Fruit fly (Drosophila melanogaster): ENCODE measurements around the gene Tim9a.

- TF ChIP-seq psq (optimal IDR thresholded peaks at IDR 0.05) (no peak), usp (GFP tag; optimal IDR thresholded peaks at IDR 0.05) (no peak), Dll (optimal IDR thresholded peaks at IDR 0.05) (no peak), CG8478 (optimal IDR thresholded peaks at IDR 0.05) (no peak), pan (optimal IDR thresholded peaks at IDR 0.05) (no peak), EcR (GFP tag; optimal IDR thresholded peaks at IDR 0.05) (no peak)
Observed at dm6 chrX:13410887-13411286, 25.9 kb downstream of the Tim9a start.

Data from whole organism.